Worm (Caenorhabditis elegans) whole organism, L1 larva: ENCODE measurements around the gene F10B5.3.

ENCODE experiments used
- F16B12.6 ChIP-seq: fragments of 150-350 bp; optimal IDR thresholded peaks from 2 replicates; lab custom pipeline; 2014; ENCODE audit warnings: missing biosample characterization, missing genetic modification characterization
- alr-1 ChIP-seq: fragments of 200-800 bp; sonication (Bioruptor generic); optimal IDR thresholded peaks from 2 replicates; lab custom pipeline; 2018; ENCODE audit warnings: borderline replicate concordance, mild to moderate bottlenecking, missing genetic modification characterization, missing compliant biosample characterization
- ama-1 ChIP-seq: fragments of 150-350 bp; optimal IDR thresholded peaks from 2 replicates; lab custom pipeline; 2014
- egl-13 ChIP-seq: sonication (generic microtip); optimal IDR thresholded peaks from 2 replicates; lab custom pipeline; 2016; ENCODE audit warnings: missing genotype, missing genetic modification reagents, missing genetic modification characterization, missing compliant biosample characterization
- fkh-10 ChIP-seq: sonication (generic microtip); optimal IDR thresholded peaks from 2 replicates; lab custom pipeline; 2017; ENCODE audit warnings: missing biosample characterization, missing genetic modification reagents, missing genetic modification characterization
- lin-35 ChIP-seq, 2 experiments: fragments of 150-350 bp; optimal IDR thresholded peaks; 2 replicates each; lab custom pipeline; 2014; ENCODE audit warnings: missing biosample characterization in 2 of 2, missing genetic modification characterization in 2 of 2, missing genetic modification reagents in 2 of 2
- lsy-2 ChIP-seq, 2 experiments: fragments of 150-350 bp; optimal IDR thresholded peaks; 2 replicates each; lab custom pipeline; 2014; ENCODE audit warnings: missing biosample characterization in 2 of 2, missing genetic modification characterization in 2 of 2
- mef-2 ChIP-seq: fragments of 150-350 bp; optimal IDR thresholded peaks from 2 replicates; lab custom pipeline; 2014; ENCODE audit warnings: missing biosample characterization, missing genetic modification characterization
- nhr-11 ChIP-seq: fragments of 150-350 bp; optimal IDR thresholded peaks from 2 replicates; lab custom pipeline; 2014; ENCODE audit warnings: missing biosample characterization, missing genetic modification characterization
- nhr-76 ChIP-seq: sonication (generic microtip); optimal IDR thresholded peaks from 2 replicates; lab custom pipeline; 2017; ENCODE audit warnings: missing biosample characterization, missing genetic modification characterization
- skn-1 ChIP-seq: fragments of 150-350 bp; optimal IDR thresholded peaks from 2 replicates; lab custom pipeline; 2014; ENCODE audit warnings: missing biosample characterization, missing genetic modification characterization
- snpc-4 ChIP-seq: fragments of 150-350 bp; optimal IDR thresholded peaks from 2 replicates; lab custom pipeline; 2014; ENCODE audit warnings: missing biosample characterization, missing genetic modification characterization
- zip-4 ChIP-seq: fragments of 200-800 bp; sonication (Bioruptor generic); optimal IDR thresholded peaks from 2 replicates; lab custom pipeline; 2018; ENCODE audit warnings: mild to moderate bottlenecking, missing genetic modification characterization, moderate library complexity, missing compliant biosample characterization
- ztf-11 ChIP-seq, 2 experiments: sonication (generic microtip); optimal IDR thresholded peaks; 2 replicates each; lab custom pipeline; 2016 to 2017; ENCODE audit warnings: missing genetic modification characterization in 2 of 2, missing biosample characterization in 1 of 2, missing compliant biosample characterization in 1 of 2

- TF ChIP-seq fkh-10 (GFP tag; lab: Kevin White, UChicago) (no peak), lin-35 (GFP tag; optimal IDR thresholded peaks at IDR 0.05; lab: Kevin White, UChicago) (no peak), zip-4 (GFP tag; lab: Kevin White, UChicago) (no peak), mef-2 (no peak), snpc-4 (no peak), skn-1 (tag; lab: Kevin White, UChicago) (no peak), nhr-76 (tag; lab: Kevin White, UChicago) (no peak), ztf-11 (tag; optimal IDR thresholded peaks at IDR 0.05; lab: Kevin White, UChicago) (no peak), egl-13 (tag; lab: Kevin White, UChicago) (no peak), lsy-2 (tag; optimal IDR thresholded peaks at IDR 0.05; lab: Kevin White, UChicago) (no peak), ama-1 (no peak), nhr-11 (no peak), alr-1 (no peak), F16B12.6 (no peak)
These were observed 20.8 kb downstream of the F10B5.3 start for ce11 chrII:8129040-8129387.
